Worm (Caenorhabditis elegans) whole organism, young adult: Measurements from ENCODE around the gene C15H9.4.

ENCODE experiments used
- B0019.2 ChIP-seq: fragments of 200-800 bp; sonication (Bioruptor generic); conservative IDR thresholded peaks from 2 replicates; pipeline ENCODE4 v1.3.6; 2022; ENCODE audit warnings: missing genetic modification reagents, missing genetic modification characterization, missing compliant biosample characterization
- B0336.3 ChIP-seq: fragments of 200-800 bp; sonication (Bioruptor generic); IDR thresholded peaks from 2 replicates; pipeline ENCODE4 v1.3.6; 2022; ENCODE audit warnings: missing genetic modification characterization, missing compliant biosample characterization
- C06A6.2 ChIP-seq: fragments of 200-800 bp; sonication (Bioruptor generic); conservative IDR thresholded peaks from 2 replicates; pipeline ENCODE4 v1.3.6; 2022; ENCODE audit warnings: missing genetic modification characterization, missing compliant biosample characterization
- C17E4.6 ChIP-seq: fragments of 200-800 bp; sonication (Bioruptor generic); IDR thresholded peaks from 2 replicates; pipeline ENCODE4 v1.3.6; 2022; ENCODE audit warnings: missing genetic modification reagents, missing genetic modification characterization, missing compliant biosample characterization
- F23B12.7 ChIP-seq: sonication (generic microtip); optimal IDR thresholded peaks from 2 replicates; lab custom pipeline; 2017; ENCODE audit warnings: missing genetic modification characterization, mild to moderate bottlenecking, missing compliant biosample characterization, antibody characterized with exemption, moderate library complexity; ENCODE audit not compliant: insufficient read depth
- F39B2.1 ChIP-seq: fragments of 200-800 bp; sonication (Bioruptor generic); IDR thresholded peaks from 2 replicates; pipeline ENCODE4 v1.3.6; 2022; ENCODE audit warnings: missing genetic modification reagents, missing genetic modification characterization, missing compliant biosample characterization
- F52B5.7 ChIP-seq: sonication (generic microtip); optimal IDR thresholded peaks from 2 replicates; lab custom pipeline; 2016; ENCODE audit warnings: mild to moderate bottlenecking, missing genetic modification characterization, missing compliant biosample characterization
- T07F8.4 ChIP-seq: sonication (generic microtip); optimal IDR thresholded peaks from 2 replicates; lab custom pipeline; 2016; ENCODE audit warnings: mild to moderate bottlenecking, missing genetic modification characterization, moderate library complexity, missing compliant biosample characterization
- Y53G8AR.9 ChIP-seq: fragments of 200-800 bp; sonication (Bioruptor generic); conservative IDR thresholded peaks from 2 replicates; pipeline ENCODE4 v1.3.6; 2022; ENCODE audit warnings: missing genetic modification reagents, missing genetic modification characterization, missing compliant biosample characterization
- Y56A3A.18 ChIP-seq: fragments of 200-800 bp; sonication (Bioruptor generic); IDR thresholded peaks from 2 replicates; pipeline ENCODE4 v1.3.6; 2022; ENCODE audit warnings: missing genetic modification reagents, missing genetic modification characterization, missing compliant biosample characterization
- aptf-2 ChIP-seq: fragments of 200-800 bp; sonication (Bioruptor generic); conservative IDR thresholded peaks from 2 replicates; pipeline ENCODE4 v1.3.6; 2022; ENCODE audit warnings: missing genetic modification reagents, missing genetic modification characterization, missing compliant biosample characterization
- bed-1 ChIP-seq: fragments of 200-800 bp; sonication (Bioruptor generic); IDR thresholded peaks from 2 replicates; pipeline ENCODE4 v1.3.6; 2022; ENCODE audit warnings: missing genetic modification reagents, missing genetic modification characterization, missing compliant biosample characterization
- dox-1 ChIP-seq: fragments of 200-800 bp; sonication (Bioruptor generic); IDR thresholded peaks from 2 replicates; pipeline ENCODE4 v1.3.6; 2022; ENCODE audit warnings: missing genetic modification reagents, missing genetic modification characterization, missing compliant biosample characterization
- dpl-1 ChIP-seq: fragments of 150-350 bp; optimal IDR thresholded peaks from 2 replicates; lab custom pipeline; 2014; ENCODE audit warnings: missing biosample characterization, missing genetic modification reagents, missing genetic modification characterization
- efl-1 ChIP-seq: fragments of 150-350 bp; optimal IDR thresholded peaks from 2 replicates; lab custom pipeline; 2014; ENCODE audit warnings: missing biosample characterization, missing genetic modification reagents, missing genetic modification characterization
- ekl-4 ChIP-seq: fragments of 200-800 bp; sonication (Bioruptor generic); IDR thresholded peaks from 2 replicates; pipeline ENCODE4 v1.3.6; 2022; ENCODE audit warnings: missing genetic modification reagents, missing genetic modification characterization, missing compliant biosample characterization
- lag-1 ChIP-seq: fragments of 200-800 bp; sonication (Bioruptor generic); IDR thresholded peaks from 2 replicates; pipeline ENCODE4 v1.3.6; 2022; ENCODE audit warnings: missing genetic modification reagents, missing genetic modification characterization, missing compliant biosample characterization
- let-526 ChIP-seq: fragments of 200-800 bp; sonication (Bioruptor generic); IDR thresholded peaks from 2 replicates; pipeline ENCODE4 v1.3.6; 2022; ENCODE audit warnings: missing genetic modification reagents, missing genetic modification characterization, missing compliant biosample characterization
- let-607 ChIP-seq, 2 experiments: fragments of 200-800 bp in 1 of 2; sonication (Bioruptor generic) in 1 of 2; sonication (generic microtip) in 1 of 2; optimal IDR thresholded peaks; 2 replicates each; lab custom pipeline; 2016 to 2018; ENCODE audit warnings: mild to moderate bottlenecking in 2 of 2, missing compliant biosample characterization in 2 of 2, missing genetic modification characterization in 2 of 2, moderate library complexity in 2 of 2, missing genotype in 1 of 2
- lsl-1 ChIP-seq: fragments of 200-800 bp; sonication (Bioruptor generic); optimal IDR thresholded peaks from 2 replicates; lab custom pipeline; 2018; ENCODE audit warnings: mild to moderate bottlenecking, missing genetic modification characterization, moderate library complexity, missing compliant biosample characterization
- lsy-27 ChIP-seq: sonication (generic microtip); optimal IDR thresholded peaks from 2 replicates; lab custom pipeline; 2017; ENCODE audit warnings: missing genetic modification characterization, mild to moderate bottlenecking, missing compliant biosample characterization, antibody characterized with exemption, missing genotype, borderline replicate concordance; ENCODE audit not compliant: insufficient read depth
- mes-4 ChIP-seq: sonication (generic microtip); optimal IDR thresholded peaks from 2 replicates; lab custom pipeline; 2016; ENCODE audit warnings: missing genotype, missing genetic modification characterization, missing compliant biosample characterization
- mxl-1 ChIP-seq: sonication (generic microtip); optimal IDR thresholded peaks from 2 replicates; lab custom pipeline; 2016; ENCODE audit warnings: missing genetic modification characterization, missing compliant biosample characterization
- nhr-80 ChIP-seq: sonication (generic microtip); optimal IDR thresholded peaks from 2 replicates; lab custom pipeline; 2016; ENCODE audit warnings: missing genetic modification characterization, missing compliant biosample characterization
- pha-4 ChIP-seq: fragments of 150-350 bp; sonication (generic microtip); optimal IDR thresholded peaks from 2 replicates; lab custom pipeline; 2014; ENCODE audit warnings: missing biosample characterization, missing genetic modification reagents, missing genetic modification characterization
- rcor-1 ChIP-seq: fragments of 200-800 bp; sonication (Bioruptor generic); IDR thresholded peaks from 2 replicates; pipeline ENCODE4 v1.3.6; 2022; ENCODE audit warnings: missing genetic modification reagents, missing genetic modification characterization, missing compliant biosample characterization
- rec-8 ChIP-seq, 2 experiments: sonication (generic microtip); optimal IDR thresholded peaks; 2 replicates each; lab custom pipeline; 2016; ENCODE audit warnings: mild to moderate bottlenecking in 2 of 2, missing genetic modification characterization in 2 of 2, missing genetic modification reagents in 2 of 2, missing genotype in 2 of 2, missing biosample characterization in 1 of 2, missing compliant biosample characterization in 1 of 2, moderate library complexity in 1 of 2
- rpc-1 ChIP-seq, 2 experiments: fragments of 150-350 bp in 1 of 2; sonication (generic microtip) in 1 of 2; optimal IDR thresholded peaks; 2 replicates each; lab custom pipeline; 2014 to 2018; ENCODE audit warnings: missing biosample characterization in 1 of 2, missing genetic modification characterization in 1 of 2, missing genetic modification reagents in 1 of 2, missing genotype in 1 of 2
- snpc-1.1 ChIP-seq: sonication (generic microtip); optimal IDR thresholded peaks from 2 replicates; lab custom pipeline; 2017; ENCODE audit warnings: missing genetic modification characterization, mild to moderate bottlenecking, missing compliant biosample characterization, antibody characterized with exemption, moderate library complexity, missing genotype, missing genetic modification reagents; ENCODE audit not compliant: insufficient read depth
- snpc-1.3 ChIP-seq: sonication (generic microtip); optimal IDR thresholded peaks from 2 replicates; lab custom pipeline; 2017; ENCODE audit warnings: missing genetic modification characterization, mild to moderate bottlenecking, missing compliant biosample characterization, antibody characterized with exemption, moderate library complexity, missing genotype, missing genetic modification reagents; ENCODE audit not compliant: insufficient read depth
- snpc-3.4 ChIP-seq: sonication (generic microtip); optimal IDR thresholded peaks from 2 replicates; lab custom pipeline; 2017; ENCODE audit warnings: missing genetic modification characterization, mild to moderate bottlenecking, missing compliant biosample characterization, antibody characterized with exemption, moderate library complexity, missing genotype, missing genetic modification reagents
- unc-62 ChIP-seq: fragments of 150-350 bp; optimal IDR thresholded peaks from 2 replicates; lab custom pipeline; 2014; ENCODE audit warnings: missing biosample characterization, missing genetic modification reagents, missing genetic modification characterization
- xnd-1 ChIP-seq: sonication (generic microtip); optimal IDR thresholded peaks from 2 replicates; lab custom pipeline; 2016; ENCODE audit warnings: missing genotype, missing genetic modification reagents, missing genetic modification characterization, missing compliant biosample characterization
- ztf-22 ChIP-seq: fragments of 200-800 bp; sonication (Bioruptor generic); optimal IDR thresholded peaks from 2 replicates; lab custom pipeline; 2018; ENCODE audit warnings: mild to moderate bottlenecking, missing genetic modification characterization, moderate library complexity, missing compliant biosample characterization
- ztf-26 ChIP-seq: sonication (generic microtip); optimal IDR thresholded peaks from 2 replicates; lab custom pipeline; 2017; ENCODE audit warnings: missing genetic modification characterization, missing compliant biosample characterization
- ztf-3 ChIP-seq: fragments of 200-800 bp; sonication (Bioruptor generic); optimal IDR thresholded peaks from 2 replicates; lab custom pipeline; 2018; ENCODE audit warnings: mild to moderate bottlenecking, missing genetic modification characterization, missing compliant biosample characterization

Gene C15H9.4

ce11 chrX:6098420-6098819, 977 bp downstream of the C15H9.4 start:
- TF ChIP-seq unc-62 (GFP tag; lab: Kevin White, UChicago) (peak; percentile 53), dox-1 (GFP tag; lab: Robert Waterston, UW) (no peak), nhr-80 (tag; lab: Kevin White, UChicago) (peak; percentile 66)

ce11 chrX:6100395-6101099, 3.1 kb downstream of the C15H9.4 start:
- no peak for TF ChIP-seq rpc-1 (optimal IDR thresholded peaks at IDR 0.05; lab: Kevin White, UChicago)
- TF ChIP-seq rpc-1 (tag; optimal IDR thresholded peaks at IDR 0.05; lab: Kevin White, UChicago) = no peak
- no peak for TF ChIP-seq mxl-1 (tag; lab: Kevin White, UChicago)
- no peak for TF ChIP-seq rec-8 (tag; optimal IDR thresholded peaks at IDR 0.05; lab: Kevin White, UChicago)
- peak; percentile 75 for TF ChIP-seq nhr-80 (tag; lab: Kevin White, UChicago)
- TF ChIP-seq dox-1 (GFP tag; lab: Robert Waterston, UW) = peak; percentile 29; the same call in 1 of the 2 replicates
- no peak for TF ChIP-seq C17E4.6 (GFP tag; lab: Robert Waterston, UW)
- no peak for TF ChIP-seq lsy-27
- no peak for TF ChIP-seq mes-4 (tag; lab: Kevin White, UChicago)
- no peak for TF ChIP-seq let-607 (tag; optimal IDR thresholded peaks at IDR 0.05; lab: Kevin White, UChicago)
- no peak for TF ChIP-seq snpc-1.1 (tag; lab: Kevin White, UChicago)
- TF ChIP-seq lag-1 (GFP tag; lab: Robert Waterston, UW) = no peak
- no peak for TF ChIP-seq F39B2.1
- no peak for TF ChIP-seq F23B12.7 (tag; lab: Kevin White, UChicago)
- no peak for TF ChIP-seq xnd-1 (tag; lab: Kevin White, UChicago)
- TF ChIP-seq rcor-1 (GFP tag; lab: Robert Waterston, UW) = no peak

- TF ChIP-seq pha-4 (tag; lab: Kevin White, UChicago) (no peak), C06A6.2 (GFP tag; lab: Robert Waterston, UW) (no peak), ztf-22 (GFP tag; lab: Kevin White, UChicago) (no peak), snpc-3.4 (tag; lab: Kevin White, UChicago) (no peak), lag-1 (GFP tag; lab: Robert Waterston, UW) (no peak), snpc-1.3 (tag; lab: Kevin White, UChicago) (no peak), lsl-1 (GFP tag; lab: Kevin White, UChicago) (no peak), Y56A3A.18 (no peak), B0019.2 (GFP tag; lab: Robert Waterston, UW) (no peak), ztf-26 (no peak), aptf-2 (no peak), bed-1 (GFP tag; lab: Robert Waterston, UW) (no peak), dpl-1 (GFP tag; lab: Kevin White, UChicago) (no peak), Y53G8AR.9 (GFP tag; lab: Robert Waterston, UW) (no peak), F52B5.7 (tag; lab: Kevin White, UChicago) (no peak)
These were observed 5.9 kb downstream of the C15H9.4 start, which contains the start of gene C15H9.11 for ce11 chrX:6103297-6103696. Gene C15H9.11, minus strand, starts transcription at chrX:6103397.

- no peak for TF ChIP-seq ekl-4 (GFP tag; lab: Robert Waterston, UW)
- TF ChIP-seq T07F8.4 (tag; lab: Kevin White, UChicago) = no peak
- TF ChIP-seq ztf-3 (GFP tag; lab: Kevin White, UChicago) = no peak
- TF ChIP-seq B0336.3 (GFP tag; lab: Robert Waterston, UW) = no peak
- TF ChIP-seq let-526 = no peak
- TF ChIP-seq rcor-1 (GFP tag; lab: Robert Waterston, UW) = no peak
- no peak for TF ChIP-seq efl-1
These were observed 10.5 kb downstream of the C15H9.4 start for ce11 chrX:6107962-6108361.
